Worm (Caenorhabditis elegans) whole organism, L4 larva: ENCODE measurements around the gene osta-1.

Experiments used
- F26F4.8 ChIP-seq: fragments of 200-800 bp; sonication (Bioruptor generic); conservative IDR thresholded peaks from 2 replicates; pipeline ENCODE4 v1.3.6; 2022; ENCODE audit warnings: missing genetic modification characterization, missing compliant biosample characterization
- R02D3.7 ChIP-seq: fragments of 150-350 bp; sonication (generic microtip); optimal IDR thresholded peaks from 3 replicates; lab custom pipeline; 2014; ENCODE audit warnings: missing biosample characterization, missing genetic modification characterization
- T20F7.1 ChIP-seq: fragments of 200-800 bp; sonication (Bioruptor generic); optimal IDR thresholded peaks from 2 replicates; lab custom pipeline; 2018; ENCODE audit warnings: mild to moderate bottlenecking, missing genetic modification characterization, missing compliant biosample characterization
- ZK546.5 ChIP-seq, 2 experiments: sonication (generic microtip); optimal IDR thresholded peaks; 2 replicates each; lab custom pipeline; 2017; ENCODE audit warnings: missing biosample characterization in 2 of 2, missing genetic modification characterization in 2 of 2
- attf-4 ChIP-seq: sonication (generic microtip); optimal IDR thresholded peaks from 3 replicates; lab custom pipeline; 2017; ENCODE audit warnings: missing biosample characterization, missing genetic modification characterization
- ceh-28 ChIP-seq: fragments of 150-350 bp; optimal IDR thresholded peaks from 2 replicates; lab custom pipeline; 2014; ENCODE audit warnings: missing biosample characterization, missing genetic modification reagents, missing genetic modification characterization
- ceh-44 ChIP-seq: fragments of 200-800 bp; sonication (Bioruptor generic); IDR thresholded peaks from 2 replicates; pipeline ENCODE4 v1.3.6; 2022; ENCODE audit warnings: missing genetic modification reagents, missing genetic modification characterization, missing compliant biosample characterization
- ctbp-1 ChIP-seq: fragments of 200-800 bp; sonication (Bioruptor generic); IDR thresholded peaks from 2 replicates; pipeline ENCODE4 v1.3.6; 2022; ENCODE audit warnings: missing genetic modification reagents, missing genetic modification characterization, missing compliant biosample characterization
- daf-16 ChIP-seq, 3 experiments: sonication (generic microtip); optimal IDR thresholded peaks; 2 replicates each; lab custom pipeline; 2016 to 2017; ENCODE audit warnings: missing genetic modification characterization in 3 of 3, missing genetic modification reagents in 3 of 3, mild to moderate bottlenecking in 2 of 3, missing compliant biosample characterization in 2 of 3, missing biosample characterization in 1 of 3, moderate library complexity in 1 of 3
- dmd-8 ChIP-seq: fragments of 200-800 bp; sonication (Bioruptor generic); IDR thresholded peaks from 2 replicates; pipeline ENCODE4 v1.3.6; 2022; ENCODE audit warnings: missing genetic modification characterization, missing compliant biosample characterization
- egl-27 ChIP-seq: sonication (generic microtip); optimal IDR thresholded peaks from 3 replicates; lab custom pipeline; 2017; ENCODE audit warnings: missing biosample characterization, missing genetic modification reagents, missing genetic modification characterization
- fos-1 ChIP-seq: fragments of 150-350 bp; optimal IDR thresholded peaks from 2 replicates; lab custom pipeline; 2014; ENCODE audit warnings: missing biosample characterization, missing genetic modification characterization
- hmg-1.1 ChIP-seq: fragments of 200-800 bp; sonication (Bioruptor generic); IDR thresholded peaks from 2 replicates; pipeline ENCODE4 v1.3.6; 2022; ENCODE audit warnings: missing genetic modification reagents, missing genetic modification characterization, missing compliant biosample characterization
- lim-7 ChIP-seq: fragments of 200-800 bp; sonication (Bioruptor generic); IDR thresholded peaks from 2 replicates; pipeline ENCODE4 v1.3.6; 2022; ENCODE audit warnings: missing genetic modification characterization, missing compliant biosample characterization
- lin-1 ChIP-seq: fragments of 200-800 bp; sonication (Bioruptor generic); IDR thresholded peaks from 2 replicates; pipeline ENCODE4 v1.3.6; 2022; ENCODE audit warnings: missing genetic modification reagents, missing genetic modification characterization, missing compliant biosample characterization
- lin-13 ChIP-seq: fragments of 150-350 bp; optimal IDR thresholded peaks from 2 replicates; lab custom pipeline; 2014; ENCODE audit warnings: missing biosample characterization, missing genetic modification reagents, missing genetic modification characterization
- lsy-2 ChIP-seq, 2 experiments: fragments of 150-350 bp in 1 of 2; sonication (generic microtip) in 1 of 2; optimal IDR thresholded peaks; 2 replicates each; lab custom pipeline; 2014 to 2017; ENCODE audit warnings: missing biosample characterization in 2 of 2, missing genetic modification characterization in 2 of 2
- nhr-10 ChIP-seq: fragments of 150-350 bp; optimal IDR thresholded peaks from 2 replicates; lab custom pipeline; 2014; ENCODE audit warnings: missing biosample characterization, missing genetic modification characterization
- nhr-102 ChIP-seq: sonication (generic microtip); optimal IDR thresholded peaks from 2 replicates; lab custom pipeline; 2016; ENCODE audit warnings: mild to moderate bottlenecking, missing genetic modification characterization, moderate library complexity, missing compliant biosample characterization
- nhr-11 ChIP-seq: fragments of 150-350 bp; optimal IDR thresholded peaks from 2 replicates; lab custom pipeline; 2014; ENCODE audit warnings: missing biosample characterization, missing genetic modification characterization
- nhr-237 ChIP-seq: sonication (generic microtip); optimal IDR thresholded peaks from 2 replicates; lab custom pipeline; 2017; ENCODE audit warnings: missing biosample characterization, missing genetic modification characterization
- nhr-42 ChIP-seq: fragments of 200-800 bp; sonication (Bioruptor generic); IDR thresholded peaks from 2 replicates; pipeline ENCODE4 v1.3.6; 2022; ENCODE audit warnings: missing genetic modification characterization, missing compliant biosample characterization
- nhr-76 ChIP-seq: fragments of 150-350 bp; optimal IDR thresholded peaks from 2 replicates; lab custom pipeline; 2014; ENCODE audit warnings: missing biosample characterization, missing genetic modification characterization
- nhr-77 ChIP-seq: fragments of 150-350 bp; optimal IDR thresholded peaks from 2 replicates; lab custom pipeline; 2014; ENCODE audit warnings: missing biosample characterization, missing genetic modification characterization
- pha-4 ChIP-seq, 2 experiments: fragments of 150-350 bp in 1 of 2; fragments of 200-800 bp in 1 of 2; sonication (Bioruptor generic) in 1 of 2; IDR thresholded peaks in 1 of 2; optimal IDR thresholded peaks in 1 of 2; 2 replicates each; pipeline versions ENCODE4 v1.3.6 to Lab custom; 2014 to 2022; ENCODE audit warnings: missing genetic modification characterization in 2 of 2, missing genetic modification reagents in 2 of 2, missing biosample characterization in 1 of 2, missing compliant biosample characterization in 1 of 2
- pqm-1 ChIP-seq: sonication (generic microtip); optimal IDR thresholded peaks from 2 replicates; lab custom pipeline; 2017; ENCODE audit warnings: missing biosample characterization, missing genetic modification characterization
- saeg-2 ChIP-seq: fragments of 200-800 bp; sonication (Bioruptor generic); IDR thresholded peaks from 2 replicates; pipeline ENCODE4 v1.3.6; 2022; ENCODE audit warnings: missing genetic modification reagents, missing genetic modification characterization, missing compliant biosample characterization
- sdz-12 ChIP-seq: fragments of 200-800 bp; sonication (Bioruptor generic); optimal IDR thresholded peaks from 2 replicates; lab custom pipeline; 2018; ENCODE audit warnings: mild to moderate bottlenecking, missing genetic modification characterization, missing compliant biosample characterization
- spr-1 ChIP-seq: sonication (generic microtip); optimal IDR thresholded peaks from 2 replicates; lab custom pipeline; 2016; ENCODE audit warnings: mild to moderate bottlenecking, missing genetic modification characterization, missing compliant biosample characterization
- tag-97 ChIP-seq: fragments of 200-800 bp; sonication (Bioruptor generic); IDR thresholded peaks from 2 replicates; pipeline ENCODE4 v1.3.6; 2022; ENCODE audit warnings: missing genetic modification characterization, missing compliant biosample characterization
- unc-62 ChIP-seq, 3 experiments: fragments of 150-350 bp in 1 of 3; sonication (generic microtip); optimal IDR thresholded peaks in 2 of 3; peaks in 1 of 3; 1 replicate in 1 of 3; 2 replicates in 2 of 3; lab custom pipeline; 2014 to 2017; ENCODE audit warnings: missing biosample characterization in 3 of 3, missing genetic modification characterization in 3 of 3, missing genetic modification reagents in 3 of 3, missing genotype in 1 of 3
- vab-7 ChIP-seq: fragments of 200-800 bp; sonication (Bioruptor generic); IDR thresholded peaks from 2 replicates; pipeline ENCODE4 v1.3.6; 2022; ENCODE audit warnings: missing genetic modification reagents, missing genetic modification characterization, missing compliant biosample characterization
- ztf-7 ChIP-seq: fragments of 150-350 bp; optimal IDR thresholded peaks from 2 replicates; lab custom pipeline; 2014; ENCODE audit warnings: missing biosample characterization, missing genetic modification characterization

osta-1 gene

DNA sequence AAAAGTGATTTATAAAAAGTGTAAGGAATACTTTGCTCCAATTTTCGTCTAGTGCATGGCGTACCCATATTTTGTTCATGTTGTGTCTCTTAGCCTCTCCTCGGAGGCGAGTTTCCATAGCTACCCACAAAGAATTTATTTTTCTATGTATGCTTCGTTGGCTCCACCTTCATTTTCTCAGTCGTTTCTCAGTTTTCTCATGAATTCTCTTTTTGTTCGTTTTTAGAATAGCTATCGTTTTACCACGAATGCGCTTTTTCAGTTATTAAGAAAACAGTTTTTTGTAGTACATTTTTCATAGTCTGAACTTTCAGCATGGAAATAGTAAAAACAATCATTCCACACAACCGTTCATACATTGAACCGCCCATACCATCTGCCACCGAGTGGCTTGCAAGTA is at the start of gene osta-1:
TSS of gene osta-1 (plus strand) at position 309 of the 400 bp plus-strand sequence.
- TF ChIP-seq pha-4 (GFP tag; IDR thresholded peaks at IDR 0.05; lab: Robert Waterston, UW) (no peak), pha-4 (tag; optimal IDR thresholded peaks at IDR 0.05; lab: Kevin White, UChicago) (no peak), lin-1 (GFP tag; lab: Robert Waterston, UW) (no peak), sdz-12 (no peak), nhr-77 (tag; lab: Kevin White, UChicago) (no peak), T20F7.1 (GFP tag; lab: Kevin White, UChicago) (no peak), lin-13 (no peak), hmg-1.1 (no peak), nhr-11 (tag; lab: Kevin White, UChicago) (peak; percentile 13), dmd-8 (GFP tag; lab: Robert Waterston, UW) (no peak), unc-62 (GFP tag; optimal IDR thresholded peaks at IDR 0.05 in 1 of 2; lab: Kevin White, UChicago) (peak in 1 of 2 experiments; percentile 18), unc-62 (tag; optimal IDR thresholded peaks at IDR 0.05; lab: Kevin White, UChicago) (no peak), ztf-7 (no peak), lim-7 (GFP tag; lab: Robert Waterston, UW) (no peak), ZK546.5 (tag; optimal IDR thresholded peaks at IDR 0.05; lab: Kevin White, UChicago) (no peak)

DNA sequence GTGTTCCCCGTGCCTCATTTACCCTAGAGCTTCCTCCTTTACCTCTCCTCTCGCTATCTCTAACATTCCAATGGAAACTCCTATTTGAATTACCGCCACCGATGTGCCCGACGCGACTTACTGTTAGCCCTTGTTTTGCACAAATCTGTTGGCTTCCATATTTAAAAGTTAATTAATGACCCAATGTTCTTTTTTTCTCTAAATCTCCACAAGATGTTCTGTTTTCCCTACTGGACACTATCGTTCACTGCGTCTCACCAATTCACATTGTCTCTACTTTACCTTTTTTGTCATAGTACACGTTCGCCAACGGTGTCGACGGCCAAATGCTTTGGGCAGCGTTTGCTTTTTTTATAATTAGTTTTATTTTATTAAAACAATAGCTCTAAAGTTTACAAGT is 5.9 kb upstream of the osta-1 start:
- no peak for TF ChIP-seq daf-16 (GFP tag; optimal IDR thresholded peaks at IDR 0.05; lab: Kevin White, UChicago)
- peak; percentile 8 for TF ChIP-seq daf-16 (tag; optimal IDR thresholded peaks at IDR 0.05; lab: Kevin White, UChicago)
- no peak for TF ChIP-seq fos-1 (tag; lab: Kevin White, UChicago)

- TF ChIP-seq hmg-1.1 = 0 out of 2 replicates have a peak, but pooled peaks have one; percentile 16
- no peak for TF ChIP-seq lsy-2 (tag; optimal IDR thresholded peaks at IDR 0.05; lab: Kevin White, UChicago)
These were observed 5.0 kb upstream of the osta-1 start, which contains the start of gene 2L52.1 for ce11 chrII:1334-1898. 2L52.1 (plus strand) TSS chrII:1848.

ce11 chrII:4793-5192 is 1.7 kb upstream of the osta-1 start:
- TF ChIP-seq hmg-1.1 (no peak), nhr-42 (GFP tag; lab: Robert Waterston, UW) (no peak), unc-62 (GFP tag; optimal IDR thresholded peaks at IDR 0.05 in 1 of 2; lab: Kevin White, UChicago) (peak in 1 of 2 experiments; percentile 80), unc-62 (tag; optimal IDR thresholded peaks at IDR 0.05; lab: Kevin White, UChicago) (no peak)

- peak in 1 of 2 experiments; percentile 85 for TF ChIP-seq unc-62 (GFP tag; optimal IDR thresholded peaks at IDR 0.05 in 1 of 2; lab: Kevin White, UChicago)
- TF ChIP-seq unc-62 (tag; optimal IDR thresholded peaks at IDR 0.05; lab: Kevin White, UChicago) = no peak
- no peak for TF ChIP-seq nhr-102
- TF ChIP-seq, all 104 proteins: peak for 1
These were observed 1.8 kb downstream of the osta-1 start for ce11 chrII:8212-8611.

DNA sequence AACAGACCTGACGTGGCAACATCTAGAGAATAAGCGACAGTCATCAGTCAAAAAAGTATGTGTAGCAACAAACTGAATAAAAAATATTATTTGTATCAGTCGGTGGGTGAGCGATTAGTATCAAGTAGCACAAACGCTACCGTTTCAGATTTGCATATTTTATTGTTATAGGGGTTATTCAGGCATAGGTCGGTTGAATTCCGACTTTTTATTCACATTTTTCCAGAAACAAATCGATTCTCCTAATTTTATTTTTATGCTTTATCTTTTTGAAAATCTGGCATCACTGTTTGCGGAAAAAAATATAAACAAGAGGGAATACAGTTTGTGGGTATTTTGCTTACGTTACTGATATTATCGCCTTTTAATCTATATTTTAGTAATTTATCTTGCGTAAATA is 5.3 kb downstream of the osta-1 start, which contains the start of gene best-4:
TSS of gene best-4 (minus strand) at position 101 of the 400 bp plus-strand sequence.
- TF ChIP-seq saeg-2 (GFP tag; lab: Robert Waterston, UW) = no peak
- TF ChIP-seq ceh-28 (tag; lab: Kevin White, UChicago) = no peak

DNA sequence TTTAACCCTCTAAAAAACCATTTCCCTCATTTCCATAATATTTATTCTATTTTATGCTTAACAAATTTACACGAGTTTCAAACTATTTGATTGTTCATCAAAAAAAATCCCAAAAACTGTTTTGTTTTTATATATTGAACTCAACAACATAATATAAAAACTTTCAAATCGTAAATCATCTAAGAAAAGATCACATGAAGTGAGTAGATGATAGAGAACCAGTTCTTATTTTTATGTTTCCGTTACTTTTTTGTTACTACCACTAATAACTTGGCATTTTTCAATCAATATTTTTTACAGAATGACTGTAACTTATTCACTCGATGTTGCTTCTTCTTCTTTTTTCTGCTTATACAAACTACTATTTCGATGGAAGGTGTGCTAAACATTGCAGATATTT is 6.2 kb downstream of the osta-1 start, which contains the start of gene best-3:
TSS of gene best-3 (plus strand) at position 301 of the 400 bp plus-strand sequence.
- no peak for TF ChIP-seq dmd-8 (GFP tag; lab: Robert Waterston, UW)
- TF ChIP-seq R02D3.7 (tag; lab: Kevin White, UChicago) = no peak
- no peak for TF ChIP-seq nhr-76
- no peak for TF ChIP-seq egl-27 (tag; lab: Kevin White, UChicago)
- no peak for TF ChIP-seq vab-7 (GFP tag; lab: Robert Waterston, UW)
- no peak for TF ChIP-seq T20F7.1 (GFP tag; lab: Kevin White, UChicago)
- no peak for TF ChIP-seq nhr-237 (tag; lab: Kevin White, UChicago)
- TF ChIP-seq F26F4.8 (GFP tag; lab: Robert Waterston, UW) = no peak
- TF ChIP-seq ztf-7 = no peak
- TF ChIP-seq tag-97 (GFP tag; lab: Robert Waterston, UW) = no peak
- no peak for TF ChIP-seq lim-7 (GFP tag; lab: Robert Waterston, UW)
- no peak for TF ChIP-seq ceh-44 (GFP tag; lab: Robert Waterston, UW)
- no peak for TF ChIP-seq attf-4
- no peak for TF ChIP-seq nhr-10
- TF ChIP-seq ctbp-1 (GFP tag; lab: Robert Waterston, UW) = no peak
- TF ChIP-seq pqm-1 (tag; lab: Kevin White, UChicago) = no peak
- TF ChIP-seq spr-1 (tag; lab: Kevin White, UChicago) = no peak
- no peak for TF ChIP-seq ZK546.5 (tag; optimal IDR thresholded peaks at IDR 0.05; lab: Kevin White, UChicago)
- TF ChIP-seq fos-1 (tag; lab: Kevin White, UChicago) = no peak
- TF ChIP-seq, all 104 proteins: peak for 0
